Worm (Caenorhabditis elegans): ENCODE data around the gene com-1.
A peak's percentile ranks its signal among the peaks of the same experiment; 100 is the strongest.

The com-1 gene

DNA sequence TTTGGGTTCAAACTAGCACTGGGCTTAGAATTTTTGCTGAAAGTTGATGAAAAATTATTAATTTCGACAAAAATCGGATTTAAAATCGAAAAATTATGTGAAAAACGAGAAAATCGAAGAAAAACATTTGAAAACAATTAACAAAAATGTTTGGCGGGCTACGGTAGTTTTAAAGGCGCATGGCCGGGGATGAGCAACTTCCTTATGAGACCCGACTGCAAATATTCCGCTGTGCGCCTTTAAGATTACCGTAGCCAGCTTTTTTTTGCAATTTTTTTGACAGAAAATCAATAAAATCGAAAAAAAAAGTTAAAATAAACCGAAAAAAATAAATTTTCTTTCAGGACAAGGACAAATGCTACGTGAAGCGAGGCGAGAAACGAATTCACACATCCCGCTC lies 18.6 kb upstream of the com-1 start:
- TF ChIP-seq efl-1 (optimal IDR thresholded peaks at IDR 0.05) (no peak), efl-1 (GFP tag; optimal IDR thresholded peaks at IDR 0.05 in 1 of 2) (peak in 1 of 2 experiments; percentile 22), fkh-4 (tag; optimal IDR thresholded peaks at IDR 0.05; ENCODE audit: borderline replicate concordance) (no peak)

DNA sequence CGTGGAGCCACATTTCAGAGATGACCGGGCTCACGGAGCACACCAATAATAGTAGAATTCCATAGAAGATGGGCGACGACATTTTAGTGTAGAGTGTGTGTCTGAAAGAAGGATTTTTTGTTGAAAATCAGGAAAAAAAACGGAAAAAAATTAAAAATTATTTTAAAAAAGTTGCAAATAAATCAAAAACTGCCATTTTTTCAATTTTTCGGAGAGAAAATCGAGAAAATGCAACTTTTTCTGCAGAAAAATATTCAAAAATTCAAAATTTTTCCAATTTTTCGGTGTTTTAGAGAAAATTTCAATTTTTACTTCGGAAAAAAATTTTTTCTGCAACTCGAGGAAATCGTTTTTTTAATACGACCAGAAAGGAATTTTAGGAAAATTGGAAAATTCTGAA lies 16.1 kb upstream of the com-1 start, which contains the start of gene C44B9.3:
TSS of gene C44B9.3 (minus strand) at position 101 of the 400 bp plus-strand sequence.
- no peak for TF ChIP-seq sox-4 (tag; optimal IDR thresholded peaks at IDR 0.05)
- no peak for TF ChIP-seq mef-2 (tag; optimal IDR thresholded peaks at IDR 0.05)
- TF ChIP-seq tbx-2 (tag; optimal IDR thresholded peaks at IDR 0.05), result no peak
- no peak for TF ChIP-seq alr-1 (tag; optimal IDR thresholded peaks at IDR 0.05; ENCODE audit: borderline replicate concordance)
- no peak for TF ChIP-seq jun-1 (tag; optimal IDR thresholded peaks at IDR 0.05)
- TF ChIP-seq efl-1 (optimal IDR thresholded peaks at IDR 0.05), result no peak
- peak in 1 of 2 experiments; percentile 12 for TF ChIP-seq efl-1 (GFP tag; optimal IDR thresholded peaks at IDR 0.05 in 1 of 2)
- TF ChIP-seq ceh-8 (GFP tag; optimal IDR thresholded peaks at IDR 0.05), result no peak
- TF ChIP-seq lin-14 (GFP tag; optimal IDR thresholded peaks at IDR 0.05), result no peak

DNA sequence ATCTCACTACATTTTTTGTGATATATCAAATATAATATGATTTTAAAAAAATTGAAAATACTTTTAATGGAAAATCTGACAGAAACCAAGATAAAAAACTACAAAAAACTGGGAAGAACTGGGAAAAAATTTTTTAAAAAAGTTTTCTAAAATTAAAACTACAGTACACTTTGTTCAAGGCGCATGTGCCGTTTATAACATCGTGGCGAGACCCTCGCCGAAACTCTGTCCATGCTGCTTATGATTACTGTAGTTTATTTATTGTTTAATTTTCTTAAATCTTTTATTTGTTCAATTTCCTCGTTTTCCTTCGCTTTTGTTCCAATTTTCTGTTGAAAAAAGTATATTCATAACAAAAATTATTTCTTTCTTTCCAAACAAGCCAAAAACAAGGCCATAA lies 14.7 kb upstream of the com-1 start, which contains the start of gene athp-1:
TSS of gene athp-1 (plus strand) at position 305 of the 400 bp plus-strand sequence.
- TF ChIP-seq lin-13 (GFP tag; optimal IDR thresholded peaks at IDR 0.05) (no peak), nhr-85 (tag) (no peak), pag-3 (tag; optimal IDR thresholded peaks at IDR 0.05; ENCODE audit: borderline replicate concordance, insufficient read depth) (no peak), ets-5 (GFP tag; IDR thresholded peaks at IDR 0.05) (no peak), ces-1 (GFP tag; optimal IDR thresholded peaks at IDR 0.05) (no peak), fos-1 (tag; optimal IDR thresholded peaks at IDR 0.05) (no peak), jun-1 (tag; optimal IDR thresholded peaks at IDR 0.05) (no peak), unc-98 (GFP tag; IDR thresholded peaks at IDR 0.05) (no peak), dsc-1 (tag; optimal IDR thresholded peaks at IDR 0.05) (no peak), F16B12.6 (tag; optimal IDR thresholded peaks at IDR 0.05) (no peak), unc-30 (tag; optimal IDR thresholded peaks at IDR 0.05) (no peak), lin-35 (GFP tag; optimal IDR thresholded peaks at IDR 0.05) (no peak), C04F5.9 (tag; optimal IDR thresholded peaks at IDR 0.05) (no peak), zip-4 (GFP tag; optimal IDR thresholded peaks at IDR 0.05) (no peak), nhr-11 (tag; optimal IDR thresholded peaks at IDR 0.05) (no peak), nhr-12 (tag; optimal IDR thresholded peaks at IDR 0.05) (no peak), mab-9 (GFP tag; IDR thresholded peaks at IDR 0.05) (no peak), sox-4 (tag; optimal IDR thresholded peaks at IDR 0.05) (no peak), aly-2 (tag; optimal IDR thresholded peaks at IDR 0.05) (no peak), unc-62 (GFP tag; optimal IDR thresholded peaks at IDR 0.05) (no peak)

DNA sequence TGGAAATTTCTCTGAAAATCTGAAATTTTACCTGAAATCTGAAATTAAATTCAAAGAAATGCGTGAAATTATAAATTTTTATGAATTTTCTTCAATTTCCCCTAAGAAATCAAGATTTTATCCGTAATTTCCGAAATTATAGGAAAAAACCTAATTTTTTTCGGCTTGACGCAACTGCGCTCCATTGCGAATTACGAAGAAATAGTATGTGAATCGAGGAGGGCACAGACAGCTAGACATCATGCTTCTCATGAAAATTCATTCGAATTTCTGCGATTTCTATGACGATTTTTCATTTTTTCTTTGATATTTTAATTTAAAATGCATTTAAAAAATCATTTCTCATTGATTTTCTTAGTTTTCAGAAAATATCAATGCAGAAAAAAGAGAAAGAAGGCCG lies 14.2 kb upstream of the com-1 start:
- TF ChIP-seq nhr-76 (tag; optimal IDR thresholded peaks at IDR 0.05) (no peak), egl-13 (tag; optimal IDR thresholded peaks at IDR 0.05) (peak; percentile 60), dsc-1 (tag; optimal IDR thresholded peaks at IDR 0.05) (peak; percentile 81), mdl-1 (tag; optimal IDR thresholded peaks at IDR 0.05) (peak in 1 of 2 experiments; percentile 52), nhr-90 (tag; optimal IDR thresholded peaks at IDR 0.05; ENCODE audit: poor library complexity) (no peak), egl-27 (tag; optimal IDR thresholded peaks at IDR 0.05) (no peak), ceh-63 (GFP tag; optimal IDR thresholded peaks at IDR 0.05) (no peak), lin-15B (tag; optimal IDR thresholded peaks at IDR 0.05) (peak; percentile 85), nhr-20 (tag; optimal IDR thresholded peaks at IDR 0.05) (no peak), aly-2 (tag; optimal IDR thresholded peaks at IDR 0.05) (peak; percentile 41), unc-62 (GFP tag; optimal IDR thresholded peaks at IDR 0.05) (no peak), blmp-1 (tag; optimal IDR thresholded peaks at IDR 0.05) (peak; percentile 40), xbp-1 (tag; optimal IDR thresholded peaks at IDR 0.05) (peak; percentile 79), hpl-2 (GFP tag; optimal IDR thresholded peaks at IDR 0.05) (peak; percentile 18), sox-4 (tag; optimal IDR thresholded peaks at IDR 0.05) (peak; percentile 20), efl-1 (optimal IDR thresholded peaks at IDR 0.05) (peak; percentile 80 to 84), efl-1 (GFP tag; optimal IDR thresholded peaks at IDR 0.05 in 1 of 2) (peak; percentile 78 to 96), grh-1 (GFP tag; IDR thresholded peaks at IDR 0.05) (peak; percentile 22; the same call in 1 of the 2 replicates), zip-4 (GFP tag; optimal IDR thresholded peaks at IDR 0.05) (no peak), fkh-10 (GFP tag; optimal IDR thresholded peaks at IDR 0.05) (no peak), snpc-4 (tag; optimal IDR thresholded peaks at IDR 0.05) (peak; percentile 37), tbx-2 (tag; optimal IDR thresholded peaks at IDR 0.05) (peak; percentile 79), nhr-237 (tag; optimal IDR thresholded peaks at IDR 0.05) (peak; percentile 17), aha-1 (tag; optimal IDR thresholded peaks at IDR 0.05) (peak; percentile 2), ets-5 (GFP tag; IDR thresholded peaks at IDR 0.05) (no peak), ceh-8 (GFP tag; optimal IDR thresholded peaks at IDR 0.05) (no peak), elt-3 (tag; optimal IDR thresholded peaks at IDR 0.05) (peak in 2 of 6 experiments; percentile 35 to 36), jun-1 (tag; optimal IDR thresholded peaks at IDR 0.05) (peak; percentile 35), nhr-84 (tag; optimal IDR thresholded peaks at IDR 0.05) (no peak)
